Fruit fly (Drosophila melanogaster): ENCODE results near the gene CG12689.

DNA sequence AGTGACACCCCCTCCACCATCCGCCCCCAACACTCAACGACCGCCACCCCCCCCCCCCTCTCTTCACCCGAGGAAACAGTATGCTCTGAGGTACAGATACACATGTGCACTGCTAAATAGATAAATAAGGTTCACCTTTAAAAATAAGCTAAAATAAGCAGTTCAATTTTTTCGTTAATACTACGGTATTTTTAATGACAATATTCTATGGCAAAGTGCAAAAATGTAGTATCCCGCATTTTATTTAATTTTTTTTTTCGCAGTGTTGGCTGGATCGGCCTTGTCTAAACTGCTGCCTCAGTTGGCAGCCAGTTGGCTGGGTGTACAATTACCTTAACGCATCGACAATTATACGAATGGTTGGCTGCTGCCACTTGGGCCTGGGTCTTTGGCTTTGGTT is 46.8 kb downstream of the CG12689 start:
- TF ChIP-seq CG18599 (GFP tag; optimal IDR thresholded peaks at IDR 0.05) (peak; percentile 17), Stat92E (GFP tag; optimal IDR thresholded peaks at IDR 0.05) (no peak), CG3838 (GFP tag; optimal IDR thresholded peaks at IDR 0.05) (no peak), usp (GFP tag; optimal IDR thresholded peaks at IDR 0.05) (no peak), CG12155 (GFP tag; optimal IDR thresholded peaks at IDR 0.05) (no peak), dm (GFP tag; optimal IDR thresholded peaks at IDR 0.05) (no peak), Hr39 (optimal IDR thresholded peaks at IDR 0.05) (no peak)
